Fruit fly (Drosophila melanogaster) whole organism, wandering third instar larva: ENCODE results near the gene GILT3.

Source experiments
- Hnf4 ChIP-seq: fragments of 200-800 bp; sonication (Bioruptor generic); optimal IDR thresholded peaks from 2 replicates; lab custom pipeline; 2016; ENCODE audit warnings: missing biosample characterization, mild to moderate bottlenecking, missing genetic modification characterization
- Myc ChIP-seq: fragments of >200 bp; optimal IDR thresholded peaks from 2 replicates; lab custom pipeline; 2017
- fru ChIP-seq: fragments of 200-800 bp; sonication (Bioruptor generic); optimal IDR thresholded peaks from 3 replicates; lab custom pipeline; 2016; ENCODE audit warnings: missing biosample characterization, mild to moderate bottlenecking, missing genetic modification characterization
- h ChIP-seq: fragments of 200-800 bp; sonication (Bioruptor generic); optimal IDR thresholded peaks from 3 replicates; lab custom pipeline; 2016; ENCODE audit warnings: missing biosample characterization, mild to moderate bottlenecking, missing genetic modification characterization
- psq ChIP-seq: fragments of 200-800 bp; sonication (Bioruptor generic); optimal IDR thresholded peaks from 3 replicates; lab custom pipeline; 2017; ENCODE audit warnings: missing biosample characterization, mild to moderate bottlenecking, missing genetic modification characterization, moderate library complexity
- usp ChIP-seq: fragments of >200 bp; optimal IDR thresholded peaks from 2 replicates; lab custom pipeline; 2017; ENCODE audit warnings: missing biosample characterization, missing genetic modification characterization

DNA sequence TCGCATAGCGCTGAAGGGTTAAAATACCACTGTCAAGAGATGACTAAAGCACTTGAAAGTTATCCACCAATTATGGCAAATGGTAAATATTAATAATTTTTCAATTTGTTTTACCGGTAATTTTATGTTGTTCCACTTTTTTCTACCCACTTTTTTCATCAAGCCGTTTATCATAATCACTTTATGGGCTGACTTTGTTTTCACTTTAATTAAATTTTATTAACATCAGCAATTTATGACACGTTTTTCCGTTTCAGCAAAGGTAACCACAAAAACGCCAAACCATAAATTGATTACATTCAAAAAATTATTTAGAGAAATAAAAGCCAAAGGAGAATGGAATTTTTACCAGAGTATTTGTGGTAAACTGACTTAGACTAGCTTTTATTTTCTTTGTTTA, 21.7 kb upstream of the GILT3 start:
- TF ChIP-seq fru = no peak
- no peak for TF ChIP-seq h (GFP tag; lab: Kevin White, UChicago)
- TF ChIP-seq psq = no peak
- no peak for TF ChIP-seq usp (GFP tag; lab: Kevin White, UChicago)
- no peak for TF ChIP-seq Myc (lab: Kevin White, UChicago)
- no peak for TF ChIP-seq Hnf4
